Fruit fly (Drosophila melanogaster) whole organism, embryonic: ENCODE results near the gene UQCR-C2.

ENCODE experiments used
- ATbp ChIP-seq: fragments of 200-800 bp; sonication (Bioruptor generic); optimal IDR thresholded peaks from 2 replicates; lab custom pipeline; 2017; ENCODE audit warnings: missing biosample characterization, mild to moderate bottlenecking, missing genetic modification characterization, missing genetic modification reagents
- Bdp1 ChIP-seq: fragments of 200-800 bp; sonication (Bioruptor generic); optimal IDR thresholded peaks from 3 replicates; lab custom pipeline; 2016; ENCODE audit warnings: missing biosample characterization, missing genetic modification characterization
- CG10147 ChIP-seq: fragments of 200-800 bp; sonication (Bioruptor generic); optimal IDR thresholded peaks from 2 replicates; lab custom pipeline; 2019; ENCODE audit warnings: missing biosample characterization, mild to moderate bottlenecking, missing genetic modification characterization, moderate library complexity
- CG10979 ChIP-seq: fragments of 200-800 bp; sonication (Bioruptor generic); optimal IDR thresholded peaks from 2 replicates; lab custom pipeline; 2018; ENCODE audit warnings: missing biosample characterization, mild to moderate bottlenecking, missing genetic modification characterization, moderate library complexity
- CG11504 ChIP-seq: fragments of 200-800 bp; sonication (Bioruptor generic); optimal IDR thresholded peaks from 3 replicates; lab custom pipeline; 2019; ENCODE audit warnings: missing biosample characterization, mild to moderate bottlenecking, missing genetic modification characterization, moderate library complexity
- CG11695 ChIP-seq: fragments of 200-800 bp; sonication (Bioruptor generic); IDR thresholded peaks from 3 replicates; pipeline ENCODE4 v1.3.6; 2022; ENCODE audit warnings: missing biosample characterization, missing genetic modification characterization
- CG13775 ChIP-seq: fragments of 200-800 bp; sonication (Bioruptor generic); optimal IDR thresholded peaks from 3 replicates; lab custom pipeline; 2017; ENCODE audit warnings: missing biosample characterization, mild to moderate bottlenecking, missing genetic modification characterization
- CG14014 ChIP-seq: fragments of 200-800 bp; sonication (Bioruptor generic); IDR thresholded peaks from 2 replicates; pipeline ENCODE4 v1.3.6; 2022; ENCODE audit warnings: missing biosample characterization, missing genetic modification characterization
- CG14441 ChIP-seq: fragments of 200-800 bp; sonication (Bioruptor generic); IDR thresholded peaks from 2 replicates; pipeline ENCODE4 v1.3.6; 2022; ENCODE audit warnings: missing biosample characterization, missing genetic modification characterization
- CG14860 ChIP-seq: fragments of 200-800 bp; sonication (Bioruptor generic); IDR thresholded peaks from 3 replicates; pipeline ENCODE4 v1.3.6; 2022; ENCODE audit warnings: missing biosample characterization, missing genetic modification characterization; ENCODE audit not compliant: partially characterized antibody
- CG15011 ChIP-seq: fragments of 200-800 bp; sonication (Bioruptor generic); optimal IDR thresholded peaks from 3 replicates; lab custom pipeline; 2018; ENCODE audit warnings: missing biosample characterization, mild to moderate bottlenecking, missing genetic modification characterization
- CG1529 ChIP-seq: fragments of 200-800 bp; sonication (Bioruptor generic); optimal IDR thresholded peaks from 3 replicates; lab custom pipeline; 2018; ENCODE audit warnings: missing biosample characterization, missing genetic modification characterization
- CG1603 ChIP-seq: fragments of 200-800 bp; sonication (Bioruptor generic); optimal IDR thresholded peaks from 2 replicates; lab custom pipeline; 2019; ENCODE audit warnings: missing biosample characterization, mild to moderate bottlenecking, missing genetic modification characterization, moderate library complexity
- CG18764 ChIP-seq: fragments of 200-800 bp; sonication (Bioruptor generic); optimal IDR thresholded peaks from 3 replicates; lab custom pipeline; 2016; ENCODE audit warnings: missing biosample characterization, missing genetic modification characterization
- CG2678 ChIP-seq: fragments of 200-800 bp; sonication (Bioruptor generic); optimal IDR thresholded peaks from 3 replicates; lab custom pipeline; 2019; ENCODE audit warnings: missing biosample characterization, mild to moderate bottlenecking, missing genetic modification characterization, moderate library complexity
- CG2712 ChIP-seq: fragments of 200-800 bp; optimal IDR thresholded peaks from 3 replicates; lab custom pipeline; 2019; ENCODE audit warnings: missing biosample characterization, mild to moderate bottlenecking, missing genetic modification characterization, moderate library complexity
- CG3281 ChIP-seq: fragments of 200-800 bp; sonication (Bioruptor generic); optimal IDR thresholded peaks from 3 replicates; lab custom pipeline; 2017; ENCODE audit warnings: missing biosample characterization, mild to moderate bottlenecking, missing genetic modification characterization
- CG5180 ChIP-seq: fragments of 200-800 bp; sonication (Bioruptor generic); optimal IDR thresholded peaks from 3 replicates; lab custom pipeline; 2017; ENCODE audit warnings: missing biosample characterization, missing genetic modification characterization, mild to moderate bottlenecking, moderate library complexity, missing genetic modification reagents
- CG5953 ChIP-seq: fragments of 200-800 bp; sonication (Bioruptor generic); IDR thresholded peaks from 2 replicates; pipeline ENCODE4 v1.3.6; 2022; ENCODE audit warnings: missing biosample characterization, missing genetic modification characterization
- CG6654 ChIP-seq: fragments of 200-800 bp; sonication (Bioruptor generic); optimal IDR thresholded peaks from 2 replicates; lab custom pipeline; 2017; ENCODE audit warnings: missing biosample characterization, mild to moderate bottlenecking, missing genetic modification characterization
- CG7839 ChIP-seq: fragments of 200-800 bp; sonication (Bioruptor generic); optimal IDR thresholded peaks from 3 replicates; lab custom pipeline; 2018; ENCODE audit warnings: missing biosample characterization, mild to moderate bottlenecking, missing genetic modification characterization, moderate library complexity
- D ChIP-seq, 2 experiments: fragments of 200-800 bp in 1 of 2; fragments of >200 bp in 1 of 2; sonication (Bioruptor generic) in 1 of 2; optimal IDR thresholded peaks; 2 replicates in 1 of 2; 3 replicates in 1 of 2; lab custom pipeline; 2017; ENCODE audit warnings: mild to moderate bottlenecking in 1 of 2, missing biosample characterization in 1 of 2, missing genetic modification characterization in 1 of 2, missing genetic modification reagents in 1 of 2
- H15 ChIP-seq: fragments of 200-800 bp; sonication (Bioruptor generic); IDR thresholded peaks from 3 replicates; pipeline ENCODE4 v1.3.6; 2022; ENCODE audit warnings: missing biosample characterization, missing genetic modification characterization
- Hey ChIP-seq: fragments of 200-800 bp; sonication (Bioruptor generic); optimal IDR thresholded peaks from 3 replicates; lab custom pipeline; 2018; ENCODE audit warnings: missing biosample characterization, mild to moderate bottlenecking, missing genetic modification characterization
- HmgZ ChIP-seq: fragments of 200-800 bp; sonication (Bioruptor generic); optimal IDR thresholded peaks from 2 replicates; lab custom pipeline; 2018; ENCODE audit warnings: missing biosample characterization, mild to moderate bottlenecking, missing genetic modification characterization
- Hmr ChIP-seq: fragments of 200-800 bp; sonication (Bioruptor generic); optimal IDR thresholded peaks from 3 replicates; lab custom pipeline; 2017; ENCODE audit warnings: mild to moderate bottlenecking, missing biosample characterization, missing genetic modification reagents, missing genetic modification characterization
- Hsf ChIP-seq: fragments of 200-800 bp; sonication (Bioruptor generic); optimal IDR thresholded peaks from 3 replicates; lab custom pipeline; 2016; ENCODE audit warnings: missing biosample characterization, missing genetic modification characterization
- Max ChIP-seq: fragments of 200-800 bp; sonication (Bioruptor generic); optimal IDR thresholded peaks from 2 replicates; lab custom pipeline; 2016; ENCODE audit warnings: missing biosample characterization, mild to moderate bottlenecking, missing genetic modification characterization
- Med ChIP-seq: fragments of 200-800 bp; sonication (Bioruptor generic); peaks from one replicate; lab custom pipeline; 2016; ENCODE audit warnings: missing biosample characterization, missing genetic modification characterization, mild to moderate bottlenecking, inconsistent platforms, moderate library complexity
- Meics ChIP-seq: fragments of 200-800 bp; sonication (Bioruptor generic); optimal IDR thresholded peaks from 2 replicates; lab custom pipeline; 2017; ENCODE audit warnings: missing biosample characterization, mild to moderate bottlenecking, missing genetic modification characterization
- Nf-YB ChIP-seq: fragments of 200-800 bp; sonication (Bioruptor generic); optimal IDR thresholded peaks from 3 replicates; lab custom pipeline; 2019; ENCODE audit warnings: missing biosample characterization, mild to moderate bottlenecking, missing genetic modification characterization, moderate library complexity
- Rfx ChIP-seq: fragments of 200-800 bp; sonication (Bioruptor generic); IDR thresholded peaks from 2 replicates; pipeline ENCODE4 v1.3.6; 2022; ENCODE audit warnings: missing biosample characterization, missing genetic modification characterization
- Rx ChIP-seq: fragments of 200-800 bp; sonication (Bioruptor generic); IDR thresholded peaks from 2 replicates; pipeline ENCODE4 v1.3.6; 2022; ENCODE audit warnings: missing biosample characterization, missing genetic modification characterization
- bigmax ChIP-seq: fragments of 200-800 bp; sonication (Bioruptor generic); optimal IDR thresholded peaks from 2 replicates; lab custom pipeline; 2018; ENCODE audit warnings: missing biosample characterization, mild to moderate bottlenecking, missing genetic modification characterization
- ems ChIP-seq: fragments of 200-800 bp; sonication (Bioruptor generic); optimal IDR thresholded peaks from 3 replicates; lab custom pipeline; 2016; ENCODE audit warnings: missing biosample characterization, missing genetic modification characterization
- gem ChIP-seq: fragments of 200-800 bp; sonication (Bioruptor generic); optimal IDR thresholded peaks from 2 replicates; lab custom pipeline; 2019; ENCODE audit warnings: missing biosample characterization, mild to moderate bottlenecking, missing genetic modification characterization, moderate library complexity
- hkb ChIP-seq, 2 experiments: fragments of 200-800 bp in 1 of 2; fragments of >200 bp in 1 of 2; sonication (Bioruptor generic) in 1 of 2; IDR thresholded peaks in 1 of 2; optimal IDR thresholded peaks in 1 of 2; 2 replicates each; pipeline versions ENCODE4 v1.3.6 to Lab custom; 2017 to 2022; ENCODE audit warnings: missing biosample characterization in 1 of 2, missing genetic modification characterization in 1 of 2
- ind ChIP-seq: fragments of 200-800 bp; sonication (Bioruptor generic); optimal IDR thresholded peaks from 3 replicates; lab custom pipeline; 2016; ENCODE audit warnings: missing biosample characterization, missing genetic modification characterization
- jing ChIP-seq: fragments of 200-800 bp; sonication (Bioruptor generic); optimal IDR thresholded peaks from 2 replicates; lab custom pipeline; 2018; ENCODE audit warnings: missing biosample characterization, mild to moderate bottlenecking, missing genetic modification characterization
- ken ChIP-seq: fragments of 200-800 bp; sonication (Bioruptor generic); IDR thresholded peaks from 3 replicates; pipeline ENCODE4 v1.3.6; 2022; ENCODE audit warnings: missing biosample characterization, missing genetic modification characterization
- lab ChIP-seq: fragments of 200-800 bp; sonication (Bioruptor generic); optimal IDR thresholded peaks from 3 replicates; lab custom pipeline; 2017; ENCODE audit warnings: missing biosample characterization, missing genetic modification characterization, mild to moderate bottlenecking, moderate library complexity, missing genetic modification reagents
- lola ChIP-seq, 3 experiments: fragments of >200 bp in 2 of 3; fragments of 200-800 bp in 1 of 3; sonication (Bioruptor generic) in 1 of 3; optimal IDR thresholded peaks; 2 replicates each; lab custom pipeline; 2017 to 2019; ENCODE audit warnings: missing biosample characterization in 3 of 3, missing genetic modification characterization in 3 of 3, mild to moderate bottlenecking in 1 of 3, moderate library complexity in 1 of 3
- nom ChIP-seq: fragments of 200-800 bp; sonication (Bioruptor generic); optimal IDR thresholded peaks from 2 replicates; lab custom pipeline; 2017; ENCODE audit warnings: missing biosample characterization, missing genetic modification characterization, mild to moderate bottlenecking, moderate library complexity, missing genetic modification reagents
- pan ChIP-seq, 4 experiments: fragments of >200 bp in 3 of 4; fragments of 200-800 bp in 1 of 4; sonication (Bioruptor generic) in 1 of 4; optimal IDR thresholded peaks in 3 of 4; IDR thresholded peaks in 1 of 4; 2 replicates each; pipeline versions ENCODE4 v1.3.6 to Lab custom; 2017 to 2022; ENCODE audit warnings: missing biosample characterization in 2 of 4, missing genetic modification characterization in 2 of 4, mixed read lengths in 1 of 4
- shn ChIP-seq: fragments of 200-800 bp; sonication (Bioruptor generic); optimal IDR thresholded peaks from 3 replicates; lab custom pipeline; 2016; ENCODE audit warnings: missing biosample characterization, missing genetic modification characterization
- sisA ChIP-seq: fragments of 200-800 bp; sonication (Bioruptor generic); IDR thresholded peaks from 2 replicates; pipeline ENCODE4 v1.3.6; 2022; ENCODE audit warnings: missing biosample characterization, missing genetic modification characterization
- tgo ChIP-seq: fragments of 200-800 bp; sonication (Bioruptor generic); IDR thresholded peaks from 3 replicates; pipeline ENCODE4 v1.3.6; 2022; ENCODE audit warnings: missing biosample characterization, missing genetic modification characterization

UQCR-C2 gene

dm6 chr3L:16567495-16567894 lies 16.4 kb upstream of the UQCR-C2 start (continued):
- TF ChIP-seq gem (tag; lab: Kevin White, UChicago) (peak; percentile 83), CG15011 (GFP tag; lab: Kevin White, UChicago) (peak; percentile 40), CG1603 (tag; lab: Kevin White, UChicago) (peak; percentile 62), Hmr (GFP tag; lab: Kevin White, UChicago) (no peak), nom (GFP tag; lab: Kevin White, UChicago) (no peak), lab (GFP tag; lab: Kevin White, UChicago) (peak; percentile 56), ken (GFP tag; lab: Robert Waterston, UW) (0 out of 3 replicates have a peak, but pooled peaks have one; percentile 58), CG11504 (tag; lab: Kevin White, UChicago) (peak; percentile 81), sisA (GFP tag; lab: Robert Waterston, UW) (peak; percentile 33), tgo (peak; percentile 54; the same call in 2 of the 3 replicates), Rfx (GFP tag; lab: Robert Waterston, UW) (peak; percentile 19; the same call in 1 of the 2 replicates), D (optimal IDR thresholded peaks at IDR 0.05; lab: Kevin White, UChicago) (no peak), D (GFP tag; optimal IDR thresholded peaks at IDR 0.05; lab: Kevin White, UChicago) (peak; percentile 72), CG18764 (peak; percentile 46), CG10979 (tag; lab: Kevin White, UChicago) (peak; percentile 82), CG1529 (peak; percentile 65), H15 (GFP tag; lab: Robert Waterston, UW) (0 out of 3 replicates have a peak, but pooled peaks have one; percentile 39), CG14014 (GFP tag; lab: Robert Waterston, UW) (0 out of 2 replicates have a peak, but pooled peaks have one; percentile 39), ind (peak; percentile 27), CG3281 (GFP tag; lab: Kevin White, UChicago) (peak; percentile 15), CG10147 (GFP tag; lab: Kevin White, UChicago) (peak; percentile 12), CG13775 (GFP tag; lab: Kevin White, UChicago) (peak; percentile 18), CG7839 (tag; lab: Kevin White, UChicago) (peak; percentile 73), pan (optimal IDR thresholded peaks at IDR 0.05; lab: Kevin White, UChicago) (no peak), pan (GFP tag; optimal IDR thresholded peaks at IDR 0.05 in 1 of 2, IDR thresholded peaks at IDR 0.05 in 1 of 2) (peak in 1 of 2 experiments; percentile 67), HmgZ (tag; lab: Kevin White, UChicago) (peak; percentile 26), CG6654 (GFP tag; lab: Kevin White, UChicago) (peak; percentile 19), Hsf (GFP tag; lab: Kevin White, UChicago) (peak; percentile 25), CG11695 (0 out of 3 replicates have a peak, but pooled peaks have one; percentile 19), lola (GFP tag; optimal IDR thresholded peaks at IDR 0.05; lab: Kevin White, UChicago) (peak in 1 of 3 experiments; percentile 70), CG2678 (tag; lab: Kevin White, UChicago) (peak; percentile 77), ATbp (GFP tag; lab: Kevin White, UChicago) (peak; percentile 69), Bdp1 (no peak), hkb (optimal IDR thresholded peaks at IDR 0.05; lab: Kevin White, UChicago) (no peak), hkb (GFP tag; IDR thresholded peaks at IDR 0.05; lab: Robert Waterston, UW) (peak; percentile 75), CG5953 (GFP tag; lab: Robert Waterston, UW) (peak; percentile 52; the same call in 1 of the 2 replicates), Hey (tag; lab: Kevin White, UChicago) (no peak), Meics (GFP tag; lab: Kevin White, UChicago) (peak; percentile 29), CG5180 (GFP tag; lab: Kevin White, UChicago) (peak; percentile 45), Max (GFP tag; lab: Kevin White, UChicago) (peak; percentile 20), Nf-YB (GFP tag; lab: Kevin White, UChicago) (peak; percentile 37), bigmax (GFP tag; lab: Kevin White, UChicago) (no peak), CG14860 (no peak), shn (no peak), Rx (GFP tag; lab: Robert Waterston, UW) (peak; percentile 59; the same call in 1 of the 2 replicates), CG14441 (GFP tag; lab: Robert Waterston, UW) (0 out of 2 replicates have a peak, but pooled peaks have one; percentile 52), ems (GFP tag; lab: Kevin White, UChicago) (no peak), Med (peak; percentile 39), jing (peak; percentile 27), CG2712 (peak; percentile 83)
